Fruit fly (Drosophila melanogaster) S2 (cell line): Measurements from ENCODE around the gene AP-1mu.

ENCODE experiments used
- CG8478 ChIP-seq: fragments of >200 bp; optimal IDR thresholded peaks from 2 replicates; lab custom pipeline; 2018
- CTCF ChIP-seq, 2 experiments: fragments of >200 bp; optimal IDR thresholded peaks; 2 replicates each; lab custom pipeline; 2018

AP-1mu gene

DNA sequence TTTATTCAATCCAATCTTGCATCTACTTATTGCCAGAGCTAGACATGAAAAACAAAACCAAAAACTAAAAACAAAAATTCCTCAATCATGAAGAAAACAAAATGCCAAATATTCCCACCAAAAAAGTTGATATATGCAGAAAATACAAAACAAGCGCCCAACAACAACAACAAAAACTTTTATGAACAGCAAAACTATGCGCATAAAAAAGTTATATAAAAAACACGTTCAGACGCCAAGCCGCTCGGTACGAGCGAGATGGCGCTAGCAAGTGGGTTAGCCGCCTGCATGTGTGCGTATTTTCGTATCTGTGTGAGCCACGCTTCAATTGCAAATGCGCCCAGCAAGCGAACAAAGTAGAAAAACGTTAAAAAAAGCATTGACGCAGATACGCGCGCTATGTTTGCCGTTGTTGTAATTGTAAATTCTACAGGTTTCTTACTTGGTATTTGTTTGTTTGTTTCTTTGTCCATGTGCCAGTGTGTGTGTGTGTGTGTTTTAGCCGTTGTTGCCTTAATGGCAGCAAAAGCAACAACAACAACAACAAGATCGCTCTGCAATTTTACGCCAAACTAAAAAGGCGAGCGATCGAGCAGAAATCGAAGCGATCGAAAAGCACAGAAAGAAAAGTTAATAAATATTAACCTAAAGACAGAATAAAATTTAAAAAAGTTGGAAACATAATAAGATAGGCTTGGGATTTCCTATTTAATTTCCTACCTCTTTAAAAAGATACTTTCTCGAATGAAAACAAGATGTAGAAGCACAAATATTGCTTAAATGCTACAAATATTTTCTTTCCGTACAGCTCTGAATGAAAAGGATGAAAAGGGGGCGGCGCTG is 34.3 kb upstream of the AP-1mu start:
- no peak for TF ChIP-seq CG8478 (lab: Kevin White, UChicago)
- no peak for TF ChIP-seq CTCF (optimal IDR thresholded peaks at IDR 0.05; lab: Kevin White, UChicago)

DNA sequence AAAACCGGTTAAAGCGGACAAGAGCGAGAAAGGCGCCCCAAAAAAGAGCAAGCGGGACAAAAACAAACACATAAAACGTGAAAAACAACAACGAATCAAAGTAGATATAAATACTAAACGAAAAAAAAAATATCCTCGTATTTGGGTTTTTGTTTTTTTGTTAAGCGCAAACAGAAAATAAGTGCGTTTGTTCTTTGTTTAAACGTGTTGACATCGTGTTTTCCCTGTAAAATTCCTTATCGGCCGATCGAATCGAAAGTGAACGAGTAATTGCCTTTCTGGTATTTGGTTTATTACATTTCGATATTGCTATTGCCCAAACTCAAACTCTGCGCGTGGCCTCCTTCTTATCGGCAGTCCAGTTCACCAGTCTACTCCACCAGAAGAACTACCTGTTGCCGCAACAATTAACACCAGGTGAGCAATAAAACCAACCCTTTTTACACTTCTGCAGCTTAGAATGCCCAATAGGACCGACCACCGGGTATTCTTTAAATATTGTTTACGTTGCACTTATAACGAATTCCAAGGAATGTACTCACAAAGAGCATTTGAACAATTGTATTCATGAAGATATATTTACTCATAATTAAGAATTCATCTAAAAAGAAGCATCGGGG is 32.6 kb upstream of the AP-1mu start:
- TF ChIP-seq CTCF (optimal IDR thresholded peaks at IDR 0.05; lab: Kevin White, UChicago) (no peak), CG8478 (lab: Kevin White, UChicago) (no peak)

DNA sequence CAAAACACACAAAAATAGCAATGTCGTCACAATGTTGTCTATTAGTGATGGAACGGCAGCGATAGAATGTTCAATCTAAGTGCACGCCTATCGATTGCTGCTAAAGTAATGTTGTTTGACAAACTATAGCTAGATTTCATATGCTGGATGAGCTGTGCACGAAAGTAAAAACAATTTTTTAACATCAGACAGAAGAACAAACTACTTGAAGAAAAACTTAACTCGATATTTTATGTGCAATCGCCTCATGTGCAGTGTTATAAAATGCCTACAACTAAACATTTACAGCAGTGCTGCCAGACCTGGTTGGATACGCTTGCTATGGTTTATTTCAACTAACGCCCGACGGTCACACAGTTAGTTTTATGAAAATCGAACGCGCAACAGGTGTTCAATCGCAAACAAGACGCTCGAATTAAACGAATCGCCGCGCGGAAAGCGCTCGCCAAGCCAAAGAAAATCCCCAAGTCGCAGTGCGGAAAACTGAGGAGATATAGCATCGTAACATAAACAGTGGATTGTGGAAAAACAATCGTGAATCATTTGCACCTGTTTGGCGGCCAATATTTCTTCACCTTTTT is 31.7 kb upstream of the AP-1mu start, which contains the start of the genes bocks and CG8312:
Gene bocks, minus strand, starts transcription at position 51 of the 581 bp plus-strand sequence.
Gene CG8312, plus strand, starts transcription at position 358 of the 581 bp plus-strand sequence.
- TF ChIP-seq CTCF (optimal IDR thresholded peaks at IDR 0.05; lab: Kevin White, UChicago) (peak; percentile 4 to 35), CG8478 (lab: Kevin White, UChicago) (no peak)

DNA sequence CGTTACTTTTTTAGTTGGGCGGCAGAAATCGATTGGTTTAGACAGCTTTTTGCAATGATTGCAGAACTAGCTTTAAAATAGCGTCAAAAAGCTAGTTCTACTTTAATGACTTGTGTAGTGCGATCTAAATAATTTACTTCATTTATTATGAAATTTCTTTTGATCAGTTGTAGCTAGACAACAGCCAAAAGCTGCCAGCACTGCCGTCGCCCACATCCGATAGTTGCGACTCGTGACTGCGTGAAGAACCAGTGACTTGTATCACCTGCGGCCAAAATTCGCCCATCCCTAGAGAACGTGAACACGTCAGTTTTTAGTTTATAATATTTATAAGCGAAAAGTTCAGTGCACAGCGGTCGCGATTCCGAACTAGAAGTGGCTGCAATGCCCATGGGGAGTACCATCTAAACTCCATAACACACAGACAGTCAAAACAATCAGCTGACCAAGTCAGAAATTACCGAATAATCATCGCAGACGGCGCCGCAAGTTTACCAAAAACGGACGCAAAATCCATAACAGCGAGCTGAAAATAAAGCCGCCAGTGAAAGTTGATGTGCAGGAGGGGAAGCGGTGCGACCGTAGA is 27.4 kb upstream of the AP-1mu start, which contains the start of gene P58IPK:
Gene P58IPK, plus strand, starts transcription at position 280 of the 586 bp plus-strand sequence.
- TF ChIP-seq CTCF (optimal IDR thresholded peaks at IDR 0.05; lab: Kevin White, UChicago) (peak; percentile 4 to 31), CG8478 (lab: Kevin White, UChicago) (no peak)

DNA sequence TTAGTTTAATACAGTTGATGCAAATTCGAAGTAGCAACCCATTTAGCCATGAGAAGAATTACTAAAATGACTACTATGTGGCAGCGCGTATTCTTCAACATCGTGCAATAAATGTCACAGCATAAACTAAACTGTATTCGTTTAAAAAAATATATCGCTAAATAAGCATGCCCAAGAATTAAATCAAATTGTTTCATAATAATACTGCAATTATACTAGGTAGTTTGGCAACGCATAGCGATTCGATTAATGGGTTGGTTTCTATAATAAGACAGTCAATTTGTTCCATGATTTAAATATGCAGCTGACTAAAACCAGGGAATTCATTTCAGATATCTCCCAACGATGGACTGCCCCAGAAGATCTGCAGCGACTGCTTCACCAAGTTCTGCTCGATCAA is 23.8 kb upstream of the AP-1mu start, which contains the start of gene CG33654:
Gene CG33654, minus strand, starts transcription at position 101 of the 400 bp plus-strand sequence.
- TF ChIP-seq CG8478 (lab: Kevin White, UChicago) = no peak
- no peak for TF ChIP-seq CTCF (optimal IDR thresholded peaks at IDR 0.05; lab: Kevin White, UChicago)

DNA sequence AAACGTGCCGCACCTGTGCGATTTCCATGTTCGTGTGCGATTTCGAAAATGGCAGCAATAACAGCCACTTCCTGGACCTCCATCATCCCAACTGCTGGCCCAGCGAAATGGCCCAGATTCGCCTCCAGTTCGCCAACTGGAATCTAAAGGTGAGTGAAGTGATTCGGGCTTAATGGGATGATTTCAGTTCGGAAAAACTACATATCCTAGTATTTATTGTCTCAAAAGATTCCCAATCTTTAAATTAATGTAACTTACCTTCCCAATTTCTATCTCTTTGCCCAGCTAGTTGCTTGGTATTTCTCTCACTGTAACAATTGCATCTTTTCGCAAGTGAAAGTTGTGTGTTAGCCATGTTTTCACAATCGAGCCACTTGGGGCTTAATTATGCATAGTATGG is 22.6 kb upstream of the AP-1mu start:
- TF ChIP-seq CTCF (optimal IDR thresholded peaks at IDR 0.05; lab: Kevin White, UChicago) (no peak), CG8478 (lab: Kevin White, UChicago) (no peak)

DNA sequence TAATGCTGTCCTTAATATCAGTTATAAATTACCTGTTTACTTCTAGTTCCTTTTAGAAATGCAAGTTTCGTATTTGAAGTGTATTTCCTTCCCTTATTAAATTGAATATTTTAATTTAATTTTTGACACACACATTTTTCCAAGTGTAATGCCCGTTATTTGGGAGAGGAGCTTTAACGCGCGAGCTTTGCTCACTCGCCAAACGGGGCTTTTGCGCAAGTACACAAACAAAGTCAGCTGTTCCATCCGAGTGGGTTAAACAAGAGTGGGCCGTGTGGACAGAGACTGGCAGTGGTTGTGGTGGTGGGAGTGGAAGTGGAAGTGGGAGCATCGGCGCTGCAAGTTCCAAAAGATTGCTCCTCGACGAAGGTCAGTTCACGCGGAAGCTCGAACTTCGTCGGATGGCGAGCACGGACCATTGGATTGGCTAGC is 21.8 kb upstream of the AP-1mu start, which contains the start of gene CG8301:
Gene CG8301, plus strand, starts transcription at position 218 of the 432 bp plus-strand sequence.
- TF ChIP-seq CG8478 (lab: Kevin White, UChicago) (no peak), CTCF (optimal IDR thresholded peaks at IDR 0.05; lab: Kevin White, UChicago) (no peak)

DNA sequence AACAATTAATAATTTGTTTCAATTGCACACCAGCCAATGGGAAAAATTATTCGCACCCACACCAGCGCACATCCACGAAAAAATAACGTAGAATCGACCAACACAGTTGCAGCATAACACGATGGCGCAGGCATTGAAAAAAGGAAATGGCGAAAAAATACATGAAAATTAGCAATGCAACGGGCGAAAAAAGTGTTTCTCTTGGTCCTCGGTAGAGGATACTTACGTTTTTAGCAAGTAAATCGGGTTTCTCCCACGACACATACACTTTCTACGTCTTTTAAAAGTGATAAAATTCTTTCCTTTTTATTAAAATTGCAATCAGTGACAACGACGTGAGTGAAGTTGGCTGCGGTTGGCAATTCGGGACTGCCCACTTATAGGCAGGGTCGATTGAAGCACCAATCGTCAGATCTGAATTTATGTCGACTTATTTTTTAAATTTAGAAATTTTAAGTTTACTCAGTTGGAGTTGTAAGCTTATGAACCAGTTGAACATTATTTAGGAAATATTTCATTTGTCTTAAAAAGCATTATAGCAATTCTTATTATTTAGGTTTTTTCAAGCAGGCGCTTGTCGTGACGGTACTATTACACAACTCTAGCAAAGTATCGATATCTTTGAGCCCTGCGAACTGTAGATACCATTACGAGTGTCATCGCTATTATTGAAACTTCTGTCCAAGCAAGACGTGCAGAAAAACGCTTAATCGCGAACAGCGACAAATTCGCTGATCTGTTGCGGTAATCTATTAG is 18.2 kb upstream of the AP-1mu start, which contains the start of the genes Kap-alpha3 and Son:
Gene Kap-alpha3, minus strand, starts transcription at position 352 of the 756 bp plus-strand sequence.
Gene Son, plus strand, starts transcription at position 661 of the 756 bp plus-strand sequence.
- TF ChIP-seq CG8478 (lab: Kevin White, UChicago) = no peak
- no peak for TF ChIP-seq CTCF (optimal IDR thresholded peaks at IDR 0.05; lab: Kevin White, UChicago)

DNA sequence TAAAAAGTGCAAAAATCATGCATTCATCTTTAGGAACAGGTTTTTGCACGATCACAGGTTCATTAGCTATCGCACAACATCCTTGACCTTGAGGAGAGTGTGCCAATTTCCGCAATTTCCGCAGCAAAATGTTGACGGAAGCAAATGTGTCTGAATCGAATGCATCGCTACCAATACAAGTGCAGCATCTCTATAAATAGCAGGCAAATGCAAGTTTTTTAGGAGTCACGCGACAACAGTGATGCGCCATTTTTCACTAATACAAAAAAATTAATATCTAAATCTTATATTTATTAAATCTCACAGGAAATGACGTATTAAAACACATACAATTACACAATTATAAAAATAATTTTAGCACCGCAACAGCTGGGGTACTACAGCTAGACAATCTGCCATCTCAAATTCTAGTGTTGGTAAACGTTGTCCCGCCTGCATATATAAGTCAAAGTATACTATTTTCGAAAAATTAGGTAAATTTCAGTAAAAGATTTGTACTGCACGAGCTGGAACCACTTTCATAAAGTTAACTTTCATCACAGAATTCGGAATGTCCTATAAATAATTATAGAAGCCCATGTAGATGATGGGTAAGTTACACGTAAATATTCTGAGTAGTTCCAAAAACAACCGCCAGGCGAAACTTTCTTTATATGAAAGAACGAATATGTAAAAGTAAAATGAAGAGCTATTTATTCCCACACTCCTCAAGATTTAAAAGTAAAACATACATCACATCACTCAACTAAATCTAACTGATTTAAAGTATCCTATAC is 14.7 kb upstream of the AP-1mu start, which contains the start of gene CG9399:
Gene CG9399, minus strand, starts transcription at position 400 of the 776 bp plus-strand sequence.
- no peak for TF ChIP-seq CG8478 (lab: Kevin White, UChicago)
- TF ChIP-seq CTCF (optimal IDR thresholded peaks at IDR 0.05; lab: Kevin White, UChicago) = peak; percentile 78 to 88

DNA sequence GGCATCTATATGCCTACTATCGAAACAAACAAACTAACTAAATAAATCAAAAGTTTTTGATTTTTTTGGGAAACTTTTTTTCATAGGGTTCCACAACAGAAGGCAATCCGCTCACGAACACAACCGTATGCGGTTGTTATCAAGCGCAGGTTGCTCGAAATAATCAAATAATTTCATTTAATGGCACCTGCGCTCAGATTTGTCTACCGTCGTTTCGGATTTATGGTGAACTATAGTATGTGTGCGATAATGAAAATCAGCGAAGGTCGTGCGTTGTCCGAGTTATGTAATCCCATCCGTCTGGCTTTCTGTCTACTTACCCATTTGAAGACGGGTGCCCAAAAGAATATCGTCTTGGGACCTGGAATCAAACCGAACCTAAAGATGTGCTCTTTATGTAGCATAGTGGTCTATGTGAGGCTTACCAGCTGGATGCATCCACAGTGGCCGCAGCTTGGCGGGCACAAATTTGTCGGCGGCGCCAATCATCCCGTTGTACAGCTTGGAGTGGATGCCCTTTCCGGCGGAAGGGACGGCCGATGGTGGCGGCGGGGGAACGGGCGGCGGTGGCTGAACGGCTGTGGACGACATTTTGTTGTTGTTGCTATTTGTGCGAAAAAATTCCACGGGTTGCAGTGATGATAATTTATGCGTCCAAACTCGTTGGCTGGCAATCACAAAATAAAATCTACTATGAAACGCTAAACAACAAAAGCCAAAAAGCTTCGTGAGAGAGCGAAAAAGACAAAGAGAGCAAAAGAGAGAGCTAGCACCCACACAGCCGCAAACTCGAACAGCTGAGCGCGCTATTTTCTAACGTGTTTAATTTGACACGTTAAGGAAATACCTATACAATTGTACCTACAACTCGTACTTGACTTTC is 13.8 kb upstream of the AP-1mu start:
- TF ChIP-seq CTCF (optimal IDR thresholded peaks at IDR 0.05; lab: Kevin White, UChicago) (no peak), CG8478 (lab: Kevin White, UChicago) (no peak)

DNA sequence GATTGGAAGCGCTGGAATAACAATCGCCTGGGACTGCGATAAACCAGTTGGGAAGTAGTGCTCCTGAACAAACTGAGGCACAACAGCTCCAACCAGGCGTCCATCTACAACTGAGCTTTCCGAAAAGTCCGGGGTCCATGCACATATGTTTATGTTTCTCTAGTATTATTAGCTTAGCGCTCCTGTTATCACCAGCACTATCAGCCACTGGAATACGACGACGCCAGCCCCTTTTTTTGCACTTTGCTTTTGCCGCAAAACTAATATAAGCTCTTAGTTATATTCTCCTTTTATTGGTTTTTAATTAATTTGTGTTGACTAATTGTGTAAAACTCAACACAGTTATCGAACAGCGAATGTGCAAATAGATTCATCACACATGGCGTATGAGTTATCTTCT is 12.2 kb upstream of the AP-1mu start, which contains the start of gene CG9396:
Gene CG9396, minus strand, starts transcription at position 101 of the 400 bp plus-strand sequence.
- TF ChIP-seq CTCF (optimal IDR thresholded peaks at IDR 0.05; lab: Kevin White, UChicago) (no peak), CG8478 (lab: Kevin White, UChicago) (no peak)

DNA sequence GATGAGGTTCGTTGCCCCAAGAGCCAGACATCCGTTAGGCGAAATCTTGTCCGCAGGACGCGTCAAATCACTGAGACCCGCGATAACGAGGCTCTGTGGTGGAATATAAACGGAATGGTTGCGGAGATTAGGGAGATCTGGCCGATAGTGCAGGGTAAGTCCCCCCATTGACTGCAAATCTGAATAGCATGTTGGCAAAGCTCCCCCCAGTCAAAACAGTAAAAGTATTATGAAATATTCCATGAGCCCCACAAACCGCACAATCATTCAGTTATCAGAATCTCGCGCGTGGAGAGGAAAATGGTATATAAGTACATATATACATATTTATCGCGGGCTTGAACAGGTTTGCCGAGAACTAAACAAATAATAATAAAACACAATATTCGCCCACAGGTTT is 11.3 kb upstream of the AP-1mu start:
- no peak for TF ChIP-seq CG8478 (lab: Kevin White, UChicago)
- TF ChIP-seq CTCF (optimal IDR thresholded peaks at IDR 0.05; lab: Kevin White, UChicago) = no peak
